Fruit fly (Drosophila melanogaster): Measurements from ENCODE around the gene vari.

vari gene

dm6 chr2L:20799991-20800897 lies 3.4 kb upstream of the vari start:
- no peak for TF ChIP-seq ttk (optimal IDR thresholded peaks at IDR 0.05)
- TF ChIP-seq Sin3A (optimal IDR thresholded peaks at IDR 0.05), result no peak
- TF ChIP-seq Myc (optimal IDR thresholded peaks at IDR 0.05), result no peak
- TF ChIP-seq insv (optimal IDR thresholded peaks at IDR 0.05), result no peak
- peak; percentile 42 for TF ChIP-seq psq (optimal IDR thresholded peaks at IDR 0.05)
- no peak for TF ChIP-seq h (optimal IDR thresholded peaks at IDR 0.05)

- TF ChIP-seq insv (optimal IDR thresholded peaks at IDR 0.05) (no peak), psq (optimal IDR thresholded peaks at IDR 0.05) (no peak), Sin3A (optimal IDR thresholded peaks at IDR 0.05) (no peak), Myc (optimal IDR thresholded peaks at IDR 0.05) (no peak), h (optimal IDR thresholded peaks at IDR 0.05) (no peak), ttk (optimal IDR thresholded peaks at IDR 0.05) (no peak)
These were observed 1.5 kb upstream of the vari start for dm6 chr2L:20798351-20798777.

- TF ChIP-seq Sin3A (optimal IDR thresholded peaks at IDR 0.05), result no peak
- TF ChIP-seq Myc (optimal IDR thresholded peaks at IDR 0.05), result no peak
- TF ChIP-seq h (optimal IDR thresholded peaks at IDR 0.05), result no peak
- no peak for TF ChIP-seq insv (optimal IDR thresholded peaks at IDR 0.05)
- TF ChIP-seq ttk (optimal IDR thresholded peaks at IDR 0.05), result no peak
- no peak for TF ChIP-seq psq (optimal IDR thresholded peaks at IDR 0.05)
These were observed 639 bp upstream of the vari start, which contains the start of gene CG9328 for dm6 chr2L:20797515-20797847. CG9328 (plus strand) TSS chr2L:20797715.

dm6 chr2L:20795774-20796173 lies 1.1 kb downstream of the vari start:
- TF ChIP-seq psq (optimal IDR thresholded peaks at IDR 0.05) (no peak), Myc (optimal IDR thresholded peaks at IDR 0.05) (no peak), Sin3A (optimal IDR thresholded peaks at IDR 0.05) (no peak), insv (optimal IDR thresholded peaks at IDR 0.05) (no peak), h (optimal IDR thresholded peaks at IDR 0.05) (no peak), ttk (optimal IDR thresholded peaks at IDR 0.05) (no peak)

- no peak for TF ChIP-seq insv (optimal IDR thresholded peaks at IDR 0.05)
- no peak for TF ChIP-seq psq (optimal IDR thresholded peaks at IDR 0.05)
- TF ChIP-seq h (optimal IDR thresholded peaks at IDR 0.05), result no peak
- TF ChIP-seq Sin3A (optimal IDR thresholded peaks at IDR 0.05), result no peak
- TF ChIP-seq Myc (optimal IDR thresholded peaks at IDR 0.05), result no peak
- TF ChIP-seq ttk (optimal IDR thresholded peaks at IDR 0.05), result no peak
These were observed 2.2 kb downstream of the vari start for dm6 chr2L:20794656-20795055.

dm6 chr2L:20793881-20794280 lies 3.0 kb downstream of the vari start:
- TF ChIP-seq insv (optimal IDR thresholded peaks at IDR 0.05) (no peak), Myc (optimal IDR thresholded peaks at IDR 0.05) (no peak), ttk (optimal IDR thresholded peaks at IDR 0.05) (no peak), h (optimal IDR thresholded peaks at IDR 0.05) (no peak)

dm6 chr2L:20792988-20793544 lies 3.8 kb downstream of the vari start:
- no peak for TF ChIP-seq Sin3A (optimal IDR thresholded peaks at IDR 0.05)
- no peak for TF ChIP-seq ttk (optimal IDR thresholded peaks at IDR 0.05)
- TF ChIP-seq insv (optimal IDR thresholded peaks at IDR 0.05), result no peak
- no peak for TF ChIP-seq h (optimal IDR thresholded peaks at IDR 0.05)
- no peak for TF ChIP-seq Myc (optimal IDR thresholded peaks at IDR 0.05)
- TF ChIP-seq psq (optimal IDR thresholded peaks at IDR 0.05), result no peak

- TF ChIP-seq psq (optimal IDR thresholded peaks at IDR 0.05) (no peak), Sin3A (optimal IDR thresholded peaks at IDR 0.05) (no peak), insv (optimal IDR thresholded peaks at IDR 0.05) (no peak), ttk (optimal IDR thresholded peaks at IDR 0.05) (no peak), Myc (optimal IDR thresholded peaks at IDR 0.05) (no peak), h (optimal IDR thresholded peaks at IDR 0.05) (no peak)
These were observed 4.3 kb downstream of the vari start for dm6 chr2L:20792521-20792920.

dm6 chr2L:20788050-20788449 lies 8.8 kb downstream of the vari start:
- TF ChIP-seq ttk (optimal IDR thresholded peaks at IDR 0.05) (peak; percentile 98), insv (optimal IDR thresholded peaks at IDR 0.05) (no peak)

- TF ChIP-seq psq (optimal IDR thresholded peaks at IDR 0.05) (peak; percentile 99), Myc (optimal IDR thresholded peaks at IDR 0.05) (no peak)
These were observed 9.5 kb downstream of the vari start, which contains the start of gene Pomp for dm6 chr2L:20787271-20787791. Pomp (plus strand) TSS chr2L:20787656.

dm6 chr2L:20785333-20785732 lies 11.5 kb downstream of the vari start:
- TF ChIP-seq Sin3A (optimal IDR thresholded peaks at IDR 0.05) (no peak), psq (optimal IDR thresholded peaks at IDR 0.05) (no peak), ttk (optimal IDR thresholded peaks at IDR 0.05) (no peak), insv (optimal IDR thresholded peaks at IDR 0.05) (no peak), Myc (optimal IDR thresholded peaks at IDR 0.05) (no peak)

- TF ChIP-seq Sin3A (optimal IDR thresholded peaks at IDR 0.05) (no peak), insv (optimal IDR thresholded peaks at IDR 0.05) (no peak), ttk (optimal IDR thresholded peaks at IDR 0.05) (no peak), h (optimal IDR thresholded peaks at IDR 0.05) (no peak), psq (optimal IDR thresholded peaks at IDR 0.05) (no peak), Myc (optimal IDR thresholded peaks at IDR 0.05) (no peak)
These were observed 12.9 kb downstream of the vari start for dm6 chr2L:20783908-20784307.

dm6 chr2L:20783044-20783443 lies 13.8 kb downstream of the vari start:
- TF ChIP-seq insv (optimal IDR thresholded peaks at IDR 0.05), result no peak
- TF ChIP-seq Sin3A (optimal IDR thresholded peaks at IDR 0.05), result no peak

Measured in Kc167 (cell line).